Worm (Caenorhabditis elegans) whole organism, L1 larva: Measurements from ENCODE around the gene C09G9.3.
A peak's percentile ranks its signal among the peaks of the same experiment; 100 is the strongest.

Source experiments
- C04F5.9 ChIP-seq: sonication (generic microtip); optimal IDR thresholded peaks from 2 replicates; lab custom pipeline; 2016; ENCODE audit warnings: missing genetic modification characterization, missing compliant biosample characterization
- C16A3.4 ChIP-seq: fragments of 150-350 bp; optimal IDR thresholded peaks from 2 replicates; lab custom pipeline; 2014; ENCODE audit warnings: missing biosample characterization, missing genetic modification characterization
- C34B4.2 ChIP-seq: sonication (generic microtip); optimal IDR thresholded peaks from 2 replicates; lab custom pipeline; 2017; ENCODE audit warnings: mild to moderate bottlenecking, missing genetic modification characterization, missing compliant biosample characterization
- F16B12.6 ChIP-seq: fragments of 150-350 bp; optimal IDR thresholded peaks from 2 replicates; lab custom pipeline; 2014; ENCODE audit warnings: missing biosample characterization, missing genetic modification characterization
- aha-1 ChIP-seq: fragments of 150-350 bp; optimal IDR thresholded peaks from 2 replicates; lab custom pipeline; 2014; ENCODE audit warnings: missing biosample characterization, missing genetic modification characterization
- ama-1 ChIP-seq: fragments of 150-350 bp; optimal IDR thresholded peaks from 2 replicates; lab custom pipeline; 2014
- ceh-63 ChIP-seq: fragments of 200-800 bp; sonication (Bioruptor generic); optimal IDR thresholded peaks from 2 replicates; lab custom pipeline; 2018; ENCODE audit warnings: mild to moderate bottlenecking, missing genetic modification characterization, missing compliant biosample characterization
- ceh-88 ChIP-seq: fragments of 200-800 bp; sonication (Bioruptor generic); IDR thresholded peaks from 2 replicates; pipeline ENCODE4 v1.3.6; 2022; ENCODE audit warnings: missing genetic modification characterization, missing compliant biosample characterization
- ces-1 ChIP-seq: fragments of 150-350 bp; optimal IDR thresholded peaks from 2 replicates; lab custom pipeline; 2014; ENCODE audit warnings: missing biosample characterization, missing genetic modification reagents, missing genetic modification characterization
- dpl-1 ChIP-seq, 3 experiments: fragments of 150-350 bp in 2 of 3; sonication (generic microtip) in 1 of 3; optimal IDR thresholded peaks; 2 replicates each; lab custom pipeline; 2014 to 2017; ENCODE audit warnings: missing biosample characterization in 3 of 3, missing genetic modification characterization in 3 of 3, missing genetic modification reagents in 3 of 3
- dsc-1 ChIP-seq: sonication (generic microtip); optimal IDR thresholded peaks from 2 replicates; lab custom pipeline; 2016; ENCODE audit warnings: mild to moderate bottlenecking, missing genetic modification characterization, missing compliant biosample characterization
- efl-1 ChIP-seq, 4 experiments: fragments of 150-350 bp; optimal IDR thresholded peaks in 3 of 4; peaks in 1 of 4; 1 replicate in 1 of 4; 2 replicates in 3 of 4; lab custom pipeline; 2014; ENCODE audit warnings: missing biosample characterization in 2 of 4, missing genetic modification characterization in 2 of 4, missing genetic modification reagents in 2 of 4
- efl-3 ChIP-seq: fragments of 200-800 bp; sonication (Bioruptor generic); optimal IDR thresholded peaks from 2 replicates; lab custom pipeline; 2018; ENCODE audit warnings: mild to moderate bottlenecking, missing genetic modification characterization, missing compliant biosample characterization
- elt-2 ChIP-seq: sonication (generic microtip); optimal IDR thresholded peaks from 2 replicates; lab custom pipeline; 2016; ENCODE audit warnings: missing genetic modification characterization, mild to moderate bottlenecking, inconsistent platforms, missing compliant biosample characterization, missing genetic modification reagents
- elt-3 ChIP-seq, 6 experiments: fragments of 150-350 bp in 1 of 6; sonication (generic microtip); optimal IDR thresholded peaks; 2 replicates each; lab custom pipeline; 2017 to 2018; ENCODE audit warnings: missing biosample characterization in 6 of 6, missing genetic modification characterization in 6 of 6, inconsistent platforms in 1 of 6
- grh-1 ChIP-seq: fragments of 200-800 bp; sonication (Bioruptor generic); IDR thresholded peaks from 2 replicates; pipeline ENCODE4 v1.3.6; 2022; ENCODE audit warnings: missing genetic modification reagents, missing genetic modification characterization, missing compliant biosample characterization
- hpl-2 ChIP-seq: fragments of 150-350 bp; optimal IDR thresholded peaks from 2 replicates; lab custom pipeline; 2014; ENCODE audit warnings: missing biosample characterization, missing genetic modification reagents, missing genetic modification characterization
- isw-1 ChIP-seq: fragments of 200-800 bp; sonication (Bioruptor generic); IDR thresholded peaks from 2 replicates; pipeline ENCODE4 v1.3.6; 2022; ENCODE audit warnings: missing genetic modification characterization, missing compliant biosample characterization
- jun-1 ChIP-seq: fragments of 150-350 bp; optimal IDR thresholded peaks from 2 replicates; lab custom pipeline; 2014; ENCODE audit warnings: missing biosample characterization, missing genetic modification reagents, missing genetic modification characterization
- lin-35 ChIP-seq, 2 experiments: fragments of 150-350 bp; optimal IDR thresholded peaks; 2 replicates each; lab custom pipeline; 2014; ENCODE audit warnings: missing biosample characterization in 2 of 2, missing genetic modification characterization in 2 of 2, missing genetic modification reagents in 2 of 2
- lir-3 ChIP-seq: sonication (generic microtip); optimal IDR thresholded peaks from 2 replicates; lab custom pipeline; 2016; ENCODE audit warnings: mild to moderate bottlenecking, missing genetic modification characterization, moderate library complexity, missing compliant biosample characterization; ENCODE audit not compliant: poor library complexity
- lsy-2 ChIP-seq, 2 experiments: fragments of 150-350 bp; optimal IDR thresholded peaks; 2 replicates each; lab custom pipeline; 2014; ENCODE audit warnings: missing biosample characterization in 2 of 2, missing genetic modification characterization in 2 of 2
- mdl-1 ChIP-seq, 2 experiments: fragments of 150-350 bp; optimal IDR thresholded peaks; 2 replicates each; lab custom pipeline; 2014 to 2017; ENCODE audit warnings: missing biosample characterization in 2 of 2, missing genetic modification characterization in 2 of 2, inconsistent platforms in 1 of 2
- mef-2 ChIP-seq: fragments of 150-350 bp; optimal IDR thresholded peaks from 2 replicates; lab custom pipeline; 2014; ENCODE audit warnings: missing biosample characterization, missing genetic modification characterization
- nhr-12 ChIP-seq: sonication (generic microtip); optimal IDR thresholded peaks from 2 replicates; lab custom pipeline; 2017; ENCODE audit warnings: missing biosample characterization, missing genetic modification characterization
- nhr-19 ChIP-seq: fragments of 200-800 bp; sonication (Bioruptor generic); conservative IDR thresholded peaks from 2 replicates; pipeline ENCODE4 v1.3.6; 2022; ENCODE audit warnings: missing genetic modification characterization, missing compliant biosample characterization
- nhr-47 ChIP-seq: sonication (generic microtip); optimal IDR thresholded peaks from 2 replicates; lab custom pipeline; 2016; ENCODE audit warnings: mild to moderate bottlenecking, missing genetic modification characterization, moderate library complexity, missing compliant biosample characterization
- nhr-76 ChIP-seq: sonication (generic microtip); optimal IDR thresholded peaks from 2 replicates; lab custom pipeline; 2017; ENCODE audit warnings: missing biosample characterization, missing genetic modification characterization
- nhr-77 ChIP-seq: fragments of 150-350 bp; optimal IDR thresholded peaks from 2 replicates; lab custom pipeline; 2014; ENCODE audit warnings: missing biosample characterization, missing genetic modification characterization
- nhr-85 ChIP-seq: sonication (generic microtip); peaks from one replicate; lab custom pipeline; 2016; ENCODE audit warnings: missing genetic modification characterization, inconsistent platforms, missing compliant biosample characterization
- pax-3 ChIP-seq: fragments of 200-800 bp; sonication (Bioruptor generic); optimal IDR thresholded peaks from 2 replicates; lab custom pipeline; 2018; ENCODE audit warnings: mild to moderate bottlenecking, missing genetic modification characterization, moderate library complexity, missing compliant biosample characterization
- pqm-1 ChIP-seq: sonication (generic microtip); optimal IDR thresholded peaks from 3 replicates; lab custom pipeline; 2017; ENCODE audit warnings: missing biosample characterization, missing genetic modification characterization
- skn-1 ChIP-seq: fragments of 150-350 bp; optimal IDR thresholded peaks from 2 replicates; lab custom pipeline; 2014; ENCODE audit warnings: missing biosample characterization, missing genetic modification characterization
- snpc-4 ChIP-seq: fragments of 150-350 bp; optimal IDR thresholded peaks from 2 replicates; lab custom pipeline; 2014; ENCODE audit warnings: missing biosample characterization, missing genetic modification characterization
- sptf-1 ChIP-seq: fragments of 150-350 bp; optimal IDR thresholded peaks from 2 replicates; lab custom pipeline; 2014; ENCODE audit warnings: missing biosample characterization, missing genetic modification characterization
- tbx-2 ChIP-seq: sonication (generic microtip); optimal IDR thresholded peaks from 2 replicates; lab custom pipeline; 2016; ENCODE audit warnings: missing genetic modification characterization, missing compliant biosample characterization
- unc-130 ChIP-seq: fragments of 150-350 bp; optimal IDR thresholded peaks from 2 replicates; lab custom pipeline; 2017; ENCODE audit warnings: missing biosample characterization, missing genetic modification characterization, inconsistent platforms
- unc-30 ChIP-seq: sonication (generic microtip); optimal IDR thresholded peaks from 2 replicates; lab custom pipeline; 2017; ENCODE audit warnings: missing biosample characterization, missing genetic modification characterization
- unc-62 ChIP-seq: fragments of 150-350 bp; optimal IDR thresholded peaks from 2 replicates; lab custom pipeline; 2014; ENCODE audit warnings: missing biosample characterization, missing genetic modification reagents, missing genetic modification characterization
- unc-86 ChIP-seq: sonication (generic microtip); optimal IDR thresholded peaks from 2 replicates; lab custom pipeline; 2016; ENCODE audit warnings: missing genetic modification characterization, missing compliant biosample characterization
- vab-15 ChIP-seq: sonication (generic microtip); optimal IDR thresholded peaks from 2 replicates; lab custom pipeline; 2017; ENCODE audit warnings: missing genotype, mild to moderate bottlenecking, missing genetic modification characterization, missing compliant biosample characterization
- zag-1 ChIP-seq: fragments of 150-350 bp; optimal IDR thresholded peaks from 2 replicates; lab custom pipeline; 2014; ENCODE audit warnings: missing biosample characterization, missing genetic modification characterization
- zip-4 ChIP-seq: fragments of 200-800 bp; sonication (Bioruptor generic); optimal IDR thresholded peaks from 2 replicates; lab custom pipeline; 2018; ENCODE audit warnings: mild to moderate bottlenecking, missing genetic modification characterization, moderate library complexity, missing compliant biosample characterization

Gene C09G9.3

DNA sequence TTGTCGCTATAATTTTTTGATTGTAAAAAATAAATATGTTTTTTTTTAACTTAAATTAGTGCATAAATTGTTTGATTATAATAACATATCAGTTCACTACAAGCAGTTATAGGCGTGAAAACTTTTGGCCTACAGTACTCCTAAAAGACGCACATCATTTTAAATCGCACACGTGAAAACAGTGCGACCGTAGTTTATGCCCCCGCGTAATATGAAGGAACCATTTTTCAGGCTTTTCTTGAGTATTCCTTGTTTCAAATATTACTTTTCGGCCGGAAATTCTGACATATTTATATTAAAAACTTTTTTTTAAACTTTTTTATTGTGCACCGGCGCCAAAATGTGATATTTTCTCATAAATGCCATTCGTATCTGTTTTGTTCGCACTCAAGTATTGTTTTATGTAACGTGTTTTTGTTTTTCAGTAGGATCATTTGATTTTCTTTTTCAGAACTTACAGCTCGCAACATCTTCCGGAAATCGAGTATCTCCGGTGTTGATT is 15.7 kb upstream of the C09G9.3 start, which contains the start of gene oma-1:
TSS of gene oma-1 (plus strand) at position 452 of the 502 bp plus-strand sequence.
- TF ChIP-seq lsy-2 (tag; optimal IDR thresholded peaks at IDR 0.05; lab: Kevin White, UChicago) (no peak), ceh-88 (GFP tag; lab: Robert Waterston, UW) (no peak), nhr-85 (tag; lab: Kevin White, UChicago) (peak; percentile 35), nhr-19 (GFP tag; lab: Robert Waterston, UW) (no peak)
- TF ChIP-seq, all 84 proteins: peak for 1

DNA sequence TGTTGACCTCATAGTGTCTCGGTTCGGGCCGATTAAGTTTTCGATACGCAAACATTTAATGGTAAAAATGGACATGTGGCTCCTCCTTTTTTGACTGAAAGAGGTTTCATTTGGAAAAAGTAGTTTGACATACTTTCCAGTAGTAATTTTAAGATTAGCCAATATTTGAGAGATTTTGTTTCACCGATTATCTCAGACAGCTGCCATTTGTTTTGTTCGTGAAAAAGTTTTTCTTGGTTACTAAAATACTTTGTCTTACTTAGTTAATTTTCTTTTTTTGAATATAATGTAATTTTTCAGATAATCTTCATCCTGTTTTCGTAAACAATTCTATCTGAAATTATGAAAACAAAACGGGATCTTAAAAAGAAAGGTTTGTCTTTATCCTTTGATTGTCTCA is 13.4 kb upstream of the C09G9.3 start, which contains the start of gene C09G9.5:
TSS of gene C09G9.5 (plus strand) at position 301 of the 400 bp plus-strand sequence.
- no peak for TF ChIP-seq ces-1 (GFP tag; lab: Kevin White, UChicago)
- TF ChIP-seq efl-1 (optimal IDR thresholded peaks at IDR 0.05; lab: Kevin White, UChicago), result no peak
- no peak for TF ChIP-seq efl-1 (GFP tag; optimal IDR thresholded peaks at IDR 0.05 in 1 of 2; lab: Kevin White, UChicago)
- TF ChIP-seq, all 84 proteins: peak for 0

DNA sequence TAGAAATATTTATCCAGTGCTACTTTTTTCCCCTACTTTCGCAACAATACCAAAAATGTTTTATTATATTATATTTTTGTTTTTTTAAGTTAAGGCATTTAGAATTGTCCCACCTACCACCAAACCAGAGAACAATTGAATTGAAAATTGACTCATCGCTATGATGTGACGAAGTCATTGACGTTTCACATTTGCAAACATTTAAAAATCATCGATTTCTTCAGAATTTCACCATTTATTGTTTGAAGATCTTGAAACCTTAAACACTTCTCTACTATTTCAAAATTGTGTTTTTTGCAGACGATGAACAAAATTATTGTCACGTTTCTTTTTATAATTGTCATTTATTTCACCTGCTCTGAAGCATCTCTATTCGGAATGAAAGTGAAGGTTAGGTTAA is 8.3 kb upstream of the C09G9.3 start, which contains the start of gene C09G9.8:
TSS of gene C09G9.8 (plus strand) at position 301 of the 400 bp plus-strand sequence.
- no peak for TF ChIP-seq mdl-1 (tag; optimal IDR thresholded peaks at IDR 0.05; lab: Kevin White, UChicago)
- TF ChIP-seq vab-15, result no peak
- no peak for TF ChIP-seq ces-1 (GFP tag; lab: Kevin White, UChicago)
- no peak for TF ChIP-seq elt-3 (tag; optimal IDR thresholded peaks at IDR 0.05; lab: Kevin White, UChicago)
- no peak for TF ChIP-seq C04F5.9
- no peak for TF ChIP-seq nhr-76 (tag; lab: Kevin White, UChicago)
- no peak for TF ChIP-seq unc-86
- TF ChIP-seq mef-2 (tag; lab: Kevin White, UChicago), result no peak
- TF ChIP-seq efl-3, result no peak
- TF ChIP-seq elt-2 (tag; lab: Kevin White, UChicago), result no peak

DNA sequence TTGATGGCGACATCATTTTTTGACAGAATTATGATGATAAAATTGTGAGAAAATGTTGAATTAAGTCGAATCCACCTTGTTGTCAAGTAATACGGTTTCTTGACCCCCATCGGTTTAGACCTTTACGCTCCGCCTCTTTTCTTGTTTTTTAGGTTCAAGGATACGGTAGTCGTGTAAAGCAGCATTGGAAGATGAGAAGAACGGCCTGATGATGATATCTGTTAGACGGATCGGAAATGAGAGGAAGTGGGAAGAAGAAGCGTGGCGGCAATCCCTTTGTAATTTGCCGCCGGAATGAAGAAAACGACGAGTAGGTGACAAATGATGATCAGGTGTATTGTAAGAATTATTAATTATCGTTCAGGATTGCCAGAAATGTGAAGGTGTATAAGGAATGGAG is 7.0 kb upstream of the C09G9.3 start, which contains the start of gene npax-4:
TSS of gene npax-4 (minus strand) at position 101 of the 400 bp plus-strand sequence.
- TF ChIP-seq jun-1 (tag; lab: Kevin White, UChicago) (no peak), ceh-88 (GFP tag; lab: Robert Waterston, UW) (no peak), nhr-76 (tag; lab: Kevin White, UChicago) (no peak), snpc-4 (tag; lab: Kevin White, UChicago) (no peak), pqm-1 (tag; lab: Kevin White, UChicago) (no peak), unc-30 (no peak), dsc-1 (no peak), C16A3.4 (tag; lab: Kevin White, UChicago) (no peak), nhr-77 (tag; lab: Kevin White, UChicago) (no peak), C34B4.2 (no peak), isw-1 (GFP tag; lab: Robert Waterston, UW) (no peak), nhr-47 (no peak), dpl-1 (GFP tag; optimal IDR thresholded peaks at IDR 0.05; lab: Kevin White, UChicago) (no peak), ama-1 (no peak), lir-3 (no peak), nhr-85 (tag; lab: Kevin White, UChicago) (no peak), unc-62 (no peak), skn-1 (tag; lab: Kevin White, UChicago) (no peak), zip-4 (GFP tag; lab: Kevin White, UChicago) (no peak)

DNA sequence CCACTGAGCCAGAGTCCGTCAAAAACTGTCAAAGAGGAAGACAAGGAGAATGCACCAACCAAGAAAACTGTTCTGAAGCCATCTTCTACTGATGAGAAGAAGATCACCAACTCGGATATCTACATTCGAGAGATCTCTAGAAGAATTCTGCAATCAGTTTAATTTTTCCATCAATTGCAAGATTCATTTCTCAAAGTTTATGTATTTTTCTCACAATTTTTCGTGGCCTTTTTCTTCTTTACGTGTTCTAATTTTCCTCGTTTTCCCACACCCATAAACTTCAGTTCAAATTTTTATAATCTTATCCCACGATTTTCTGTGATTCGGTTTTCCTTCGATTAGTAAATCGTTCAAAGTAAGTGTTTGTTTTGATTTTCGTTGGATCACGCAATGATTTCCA is 989 bp upstream of the C09G9.3 start, which contains the start of gene hdl-2:
TSS of gene hdl-2 (plus strand) at position 301 of the 400 bp plus-strand sequence.
- no peak for TF ChIP-seq sptf-1 (tag; lab: Kevin White, UChicago)
- no peak for TF ChIP-seq pax-3 (tag; lab: Kevin White, UChicago)
- TF ChIP-seq hpl-2 (GFP tag; lab: Kevin White, UChicago), result no peak
- TF ChIP-seq zip-4 (GFP tag; lab: Kevin White, UChicago), result no peak
- no peak for TF ChIP-seq aha-1 (tag; lab: Kevin White, UChicago)
- TF ChIP-seq ceh-63 (GFP tag; lab: Kevin White, UChicago), result no peak
- TF ChIP-seq unc-86, result no peak
- no peak for TF ChIP-seq lin-35 (GFP tag; optimal IDR thresholded peaks at IDR 0.05; lab: Kevin White, UChicago)
- TF ChIP-seq elt-2 (tag; lab: Kevin White, UChicago), result no peak
- no peak for TF ChIP-seq C16A3.4 (tag; lab: Kevin White, UChicago)
- no peak for TF ChIP-seq efl-3
- no peak for TF ChIP-seq zag-1 (tag; lab: Kevin White, UChicago)
- TF ChIP-seq tbx-2 (tag; lab: Kevin White, UChicago), result no peak
- TF ChIP-seq grh-1 (GFP tag; lab: Robert Waterston, UW), result no peak
- TF ChIP-seq mdl-1 (tag; optimal IDR thresholded peaks at IDR 0.05; lab: Kevin White, UChicago), result no peak
- no peak for TF ChIP-seq unc-130 (tag; lab: Kevin White, UChicago)
- TF ChIP-seq efl-1 (optimal IDR thresholded peaks at IDR 0.05; lab: Kevin White, UChicago), result no peak
- no peak for TF ChIP-seq efl-1 (GFP tag; optimal IDR thresholded peaks at IDR 0.05 in 1 of 2; lab: Kevin White, UChicago)
- TF ChIP-seq F16B12.6 (tag; lab: Kevin White, UChicago), result no peak
- no peak for TF ChIP-seq nhr-12
